Worm (Caenorhabditis elegans): ENCODE data around the gene srw-130.
"Not testable (repeated sequence)": the region's sequence is repeated elsewhere in the genome, so short reads cannot be mapped to it uniquely, and the experiment has no call there.

DNA sequence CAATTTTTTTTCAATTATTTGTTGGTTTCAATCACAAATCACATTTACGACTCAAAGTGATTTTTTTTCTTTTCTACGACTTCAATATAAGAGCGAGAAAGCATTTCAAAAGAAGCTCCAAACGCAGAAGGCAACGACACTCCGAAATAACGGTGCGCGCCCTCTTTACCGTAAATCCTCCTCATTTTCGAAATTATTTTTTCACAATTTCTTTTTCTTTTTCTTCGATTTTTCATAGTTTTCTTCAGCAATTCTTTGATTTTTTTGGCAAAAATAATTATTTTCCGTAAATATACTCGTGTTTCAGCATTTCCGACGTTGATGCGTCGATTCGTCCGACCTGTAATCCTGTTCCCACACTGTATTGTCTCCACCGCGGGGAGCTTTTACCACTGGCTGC lies 22.0 kb upstream of the srw-130 start, which contains the start of gene F40C5.2:
- TF ChIP-seq him-1, W03F9.2 (tag; optimal IDR thresholded peaks at IDR 0.05): not testable (repeated sequence)

Data from whole organism, L4/young adult.